Worm (Caenorhabditis elegans): Measurements from ENCODE around the gene mps-2.

The mps-2 gene

ce11 chrII:325639-326350 lies 13.8 kb upstream of the mps-2 start, which contains the start of gene sgcb-1:
Gene sgcb-1, plus strand, starts transcription at chrII:326300.
- TF ChIP-seq jun-1 (tag; optimal IDR thresholded peaks at IDR 0.05) = no peak
- peak; percentile 6 for TF ChIP-seq hlh-11 (tag; optimal IDR thresholded peaks at IDR 0.05)
- TF ChIP-seq aha-1 (tag) = peak; percentile 56
- peak; percentile 24 for TF ChIP-seq hlh-30 (tag; optimal IDR thresholded peaks at IDR 0.05; ENCODE audit: insufficient read depth)
- TF ChIP-seq daf-19 (GFP tag; conservative IDR thresholded peaks at IDR 0.05) = no peak

- TF ChIP-seq hlh-11 (tag; optimal IDR thresholded peaks at IDR 0.05) = peak; percentile 32
- TF ChIP-seq ama-1 (optimal IDR thresholded peaks at IDR 0.05) = no peak
- TF ChIP-seq hif-1 (tag; optimal IDR thresholded peaks at IDR 0.05) = peak in 1 of 2 experiments; percentile 21
- no peak for TF ChIP-seq cey-2 (tag; optimal IDR thresholded peaks at IDR 0.05; ENCODE audit: borderline replicate concordance, insufficient read depth)
- peak; percentile 47 to 64 for TF ChIP-seq lsy-2 (tag; optimal IDR thresholded peaks at IDR 0.05)
- no peak for TF ChIP-seq unc-39 (tag; optimal IDR thresholded peaks at IDR 0.05)
- peak; percentile 94 for TF ChIP-seq aha-1 (tag)
- TF ChIP-seq mep-1 (tag; optimal IDR thresholded peaks at IDR 0.05) = peak; percentile 46
- no peak for TF ChIP-seq dmd-9 (GFP tag; IDR thresholded peaks at IDR 0.05)
- TF ChIP-seq unc-62 (GFP tag; optimal IDR thresholded peaks at IDR 0.05 in 1 of 2) = peak in 1 of 2 experiments; percentile 55
- TF ChIP-seq unc-62 (tag; optimal IDR thresholded peaks at IDR 0.05) = no peak
- no peak for TF ChIP-seq daf-8 (GFP tag; IDR thresholded peaks at IDR 0.05)
- TF ChIP-seq mdl-1 (tag; optimal IDR thresholded peaks at IDR 0.05) = peak in 1 of 2 experiments; percentile 47
- TF ChIP-seq nhr-102 (tag; optimal IDR thresholded peaks at IDR 0.05) = no peak
- TF ChIP-seq ceh-28 (tag; optimal IDR thresholded peaks at IDR 0.05) = peak; percentile 11
- peak; percentile 33 for TF ChIP-seq rbr-2 (tag; optimal IDR thresholded peaks at IDR 0.05)
- no peak for TF ChIP-seq daf-12 (tag; optimal IDR thresholded peaks at IDR 0.05)
- TF ChIP-seq ZK546.5 (tag; optimal IDR thresholded peaks at IDR 0.05) = no peak
- peak; percentile 10 for TF ChIP-seq dpl-1 (GFP tag; optimal IDR thresholded peaks at IDR 0.05)
- TF ChIP-seq nhr-11 (tag; optimal IDR thresholded peaks at IDR 0.05) = peak; percentile 42
- TF ChIP-seq fkh-10 (GFP tag; optimal IDR thresholded peaks at IDR 0.05) = peak; percentile 2
- TF ChIP-seq hlh-30 (tag; optimal IDR thresholded peaks at IDR 0.05; ENCODE audit: insufficient read depth) = peak; percentile 92
- no peak for TF ChIP-seq nhr-237 (tag; optimal IDR thresholded peaks at IDR 0.05)
- no peak for TF ChIP-seq skn-1 (tag; optimal IDR thresholded peaks at IDR 0.05)
- TF ChIP-seq hmg-1.1 (GFP tag; IDR thresholded peaks at IDR 0.05) = peak; percentile 60
- peak; percentile 48; the same call in 1 of the 2 replicates for TF ChIP-seq D1046.2 (GFP tag; IDR thresholded peaks at IDR 0.05)
- peak; percentile 55 for TF ChIP-seq nhr-28 (tag; optimal IDR thresholded peaks at IDR 0.05)
- no peak for TF ChIP-seq mdt-29 (GFP tag; IDR thresholded peaks at IDR 0.05)
Measured at ce11 chrII:323048-323776, 11.2 kb upstream of the mps-2 start, which contains the start of gene K01A2.10. Gene K01A2.10, minus strand, starts transcription at chrII:323098.

ce11 chrII:321183-321582 lies 9.2 kb upstream of the mps-2 start:
- TF ChIP-seq mep-1 (tag; optimal IDR thresholded peaks at IDR 0.05) (no peak), zip-2 (tag; optimal IDR thresholded peaks at IDR 0.05) (no peak), T26A8.4 (GFP tag; IDR thresholded peaks at IDR 0.05) (no peak), unc-62 (GFP tag; optimal IDR thresholded peaks at IDR 0.05 in 1 of 2) (peak in 1 of 2 experiments; percentile 74), unc-62 (tag; optimal IDR thresholded peaks at IDR 0.05) (no peak), ama-1 (optimal IDR thresholded peaks at IDR 0.05) (no peak), hlh-11 (tag; optimal IDR thresholded peaks at IDR 0.05) (no peak), nhr-41 (GFP tag; IDR thresholded peaks at IDR 0.05) (no peak)

- TF ChIP-seq aha-1 (tag) (peak; percentile 51), mdl-1 (tag; optimal IDR thresholded peaks at IDR 0.05) (no peak), cey-2 (tag; optimal IDR thresholded peaks at IDR 0.05; ENCODE audit: borderline replicate concordance, insufficient read depth) (no peak)
Measured at ce11 chrII:320783-321182, 8.8 kb upstream of the mps-2 start.

All from whole organism, L4 larva.